Fruit fly (Drosophila melanogaster) whole organism, embryonic: ENCODE measurements around the gene g.

Source experiments
- Adf1 ChIP-seq: fragments of 200-800 bp; sonication (Bioruptor generic); IDR thresholded peaks from 2 replicates; pipeline ENCODE4 v1.3.6; 2022; ENCODE audit warnings: missing biosample characterization, missing genetic modification characterization
- Antp ChIP-seq: fragments of 200-800 bp; sonication (Bioruptor generic); optimal IDR thresholded peaks from 3 replicates; lab custom pipeline; 2016; ENCODE audit warnings: missing biosample characterization, missing genetic modification characterization
- Atf-2 ChIP-seq: fragments of 200-800 bp; sonication (Bioruptor generic); optimal IDR thresholded peaks from 2 replicates; lab custom pipeline; 2016; ENCODE audit warnings: missing biosample characterization, missing genetic modification characterization
- CG10209 ChIP-seq: fragments of 200-800 bp; sonication (Bioruptor generic); optimal IDR thresholded peaks from 3 replicates; lab custom pipeline; 2017; ENCODE audit warnings: missing biosample characterization, mild to moderate bottlenecking, missing genetic modification characterization, missing genetic modification reagents
- CG10366 ChIP-seq: fragments of 200-800 bp; sonication (Bioruptor generic); IDR thresholded peaks from 2 replicates; pipeline ENCODE4 v1.3.6; 2022; ENCODE audit warnings: missing biosample characterization, missing genetic modification characterization
- CG10543 ChIP-seq: fragments of 200-800 bp; sonication (Bioruptor generic); optimal IDR thresholded peaks from 3 replicates; lab custom pipeline; 2017; ENCODE audit warnings: missing biosample characterization, mild to moderate bottlenecking, missing genetic modification characterization, moderate library complexity
- CG12659 ChIP-seq: fragments of 200-800 bp; sonication (Bioruptor generic); optimal IDR thresholded peaks from 3 replicates; lab custom pipeline; 2017; ENCODE audit warnings: mild to moderate bottlenecking, missing biosample characterization, missing genetic modification reagents, missing genetic modification characterization
- CG12769 ChIP-seq: fragments of 200-800 bp; sonication (Bioruptor generic); optimal IDR thresholded peaks from 2 replicates; lab custom pipeline; 2019; ENCODE audit warnings: missing biosample characterization, mild to moderate bottlenecking, missing genetic modification characterization, moderate library complexity
- CG16815 ChIP-seq: fragments of 200-800 bp; sonication (Bioruptor generic); optimal IDR thresholded peaks from 3 replicates; lab custom pipeline; 2017; ENCODE audit warnings: missing biosample characterization, mild to moderate bottlenecking, missing genetic modification characterization
- CG16863 ChIP-seq: fragments of 200-800 bp; sonication (Bioruptor generic); optimal IDR thresholded peaks from 3 replicates; lab custom pipeline; 2016; ENCODE audit warnings: missing biosample characterization, missing genetic modification characterization
- CG17802 ChIP-seq: fragments of 200-800 bp; sonication (Bioruptor generic); optimal IDR thresholded peaks from 2 replicates; lab custom pipeline; 2018; ENCODE audit warnings: missing biosample characterization, mild to moderate bottlenecking, missing genetic modification characterization, moderate library complexity
- CG18599 ChIP-seq: fragments of 200-800 bp; sonication (Bioruptor generic); optimal IDR thresholded peaks from 3 replicates; lab custom pipeline; 2017; ENCODE audit warnings: missing biosample characterization, missing genetic modification characterization, mild to moderate bottlenecking, moderate library complexity, missing genetic modification reagents
- CG32532 ChIP-seq: fragments of 200-800 bp; sonication (Bioruptor generic); IDR thresholded peaks from 2 replicates; pipeline ENCODE4 v1.3.6; 2022; ENCODE audit warnings: missing biosample characterization, missing genetic modification characterization
- CG32772 ChIP-seq: fragments of 200-800 bp; sonication (Bioruptor generic); IDR thresholded peaks from 2 replicates; pipeline ENCODE4 v1.3.6; 2022; ENCODE audit warnings: missing biosample characterization, missing genetic modification characterization
- CG33557 ChIP-seq: fragments of 200-800 bp; sonication (Bioruptor generic); optimal IDR thresholded peaks from 2 replicates; lab custom pipeline; 2019; ENCODE audit warnings: missing biosample characterization, mild to moderate bottlenecking, missing genetic modification characterization, moderate library complexity
- CG7839 ChIP-seq: fragments of 200-800 bp; sonication (Bioruptor generic); optimal IDR thresholded peaks from 3 replicates; lab custom pipeline; 2018; ENCODE audit warnings: missing biosample characterization, mild to moderate bottlenecking, missing genetic modification characterization, moderate library complexity
- CTCF ChIP-seq: fragments of 200-800 bp; sonication (Bioruptor generic); optimal IDR thresholded peaks from 2 replicates; lab custom pipeline; 2017; ENCODE audit warnings: missing biosample characterization, mild to moderate bottlenecking, missing genetic modification characterization, moderate library complexity
- Fer1 ChIP-seq: fragments of 200-800 bp; sonication (Bioruptor generic); optimal IDR thresholded peaks from 2 replicates; lab custom pipeline; 2017; ENCODE audit warnings: missing biosample characterization, mild to moderate bottlenecking, missing genetic modification characterization
- HLHmδ ChIP-seq: fragments of 200-800 bp; sonication (Bioruptor generic); optimal IDR thresholded peaks from 2 replicates; lab custom pipeline; 2018; ENCODE audit warnings: missing biosample characterization, mild to moderate bottlenecking, missing genetic modification characterization, moderate library complexity
- Hr51 ChIP-seq, 2 experiments: fragments of 200-800 bp; sonication (Bioruptor generic); optimal IDR thresholded peaks; 2 replicates in 1 of 2; 3 replicates in 1 of 2; lab custom pipeline; 2016 to 2018; ENCODE audit warnings: missing biosample characterization in 2 of 2, missing genetic modification characterization in 2 of 2, mild to moderate bottlenecking in 1 of 2, moderate library complexity in 1 of 2
- NC2β ChIP-seq: fragments of 200-800 bp; sonication (Bioruptor generic); optimal IDR thresholded peaks from 2 replicates; lab custom pipeline; 2016; ENCODE audit warnings: missing biosample characterization, missing genetic modification characterization
- Ptx1 ChIP-seq: fragments of 200-800 bp; sonication (Bioruptor generic); IDR thresholded peaks from 2 replicates; pipeline ENCODE4 v1.3.6; 2022; ENCODE audit warnings: missing biosample characterization, missing genetic modification characterization
- Tbp ChIP-seq: fragments of >200 bp; optimal IDR thresholded peaks from 2 replicates; lab custom pipeline; 2018; ENCODE audit warnings: missing biosample characterization, missing genetic modification characterization
- Trl ChIP-seq, 3 experiments: fragments of >200 bp in 2 of 3; fragments of 200-800 bp in 1 of 3; sonication (Bioruptor generic) in 1 of 3; optimal IDR thresholded peaks; 2 replicates in 1 of 3; 3 replicates in 2 of 3; lab custom pipeline; 2016 to 2017; ENCODE audit warnings: missing biosample characterization in 1 of 3, missing genetic modification characterization in 1 of 3
- Usf ChIP-seq: fragments of 200-800 bp; sonication (Bioruptor generic); optimal IDR thresholded peaks from 2 replicates; lab custom pipeline; 2017; ENCODE audit warnings: missing genotype, missing biosample characterization, missing genetic modification characterization
- Vsx1 ChIP-seq: fragments of 200-800 bp; sonication (Bioruptor generic); optimal IDR thresholded peaks from 2 replicates; lab custom pipeline; 2017; ENCODE audit warnings: missing biosample characterization, mild to moderate bottlenecking, missing genetic modification characterization, missing genetic modification reagents
- aop ChIP-seq: fragments of 200-800 bp; sonication (Bioruptor generic); IDR thresholded peaks from 2 replicates; pipeline ENCODE4 v1.3.6; 2022; ENCODE audit warnings: missing biosample characterization, missing genetic modification characterization
- bab2 ChIP-seq: fragments of 200-800 bp; sonication (Bioruptor generic); optimal IDR thresholded peaks from 2 replicates; lab custom pipeline; 2016; ENCODE audit warnings: missing biosample characterization, missing genetic modification characterization
- cad ChIP-seq: fragments of >200 bp; optimal IDR thresholded peaks from 2 replicates; lab custom pipeline; 2017; ENCODE audit warnings: missing biosample characterization, missing genetic modification characterization
- caup ChIP-seq: fragments of 200-800 bp; sonication (Bioruptor generic); optimal IDR thresholded peaks from 3 replicates; lab custom pipeline; 2017; ENCODE audit warnings: missing biosample characterization, mild to moderate bottlenecking, missing genetic modification characterization, moderate library complexity; ENCODE audit not compliant: severe bottlenecking
- cg ChIP-seq: fragments of 200-800 bp; sonication (Bioruptor generic); optimal IDR thresholded peaks from 3 replicates; lab custom pipeline; 2019; ENCODE audit warnings: missing biosample characterization, mild to moderate bottlenecking, missing genetic modification characterization, moderate library complexity
- ci ChIP-seq: fragments of 200-800 bp; sonication (Bioruptor generic); IDR thresholded peaks from 3 replicates; pipeline ENCODE4 v1.3.6; 2022; ENCODE audit warnings: missing biosample characterization, missing genetic modification characterization
- dan ChIP-seq: fragments of 200-800 bp; sonication (Bioruptor generic); IDR thresholded peaks from 2 replicates; pipeline ENCODE4 v1.3.6; 2022; ENCODE audit warnings: missing biosample characterization, missing genetic modification characterization
- dimm ChIP-seq: fragments of 200-800 bp; sonication (Bioruptor generic); IDR thresholded peaks from 2 replicates; pipeline ENCODE4 v1.3.6; 2022; ENCODE audit warnings: missing biosample characterization, missing genetic modification characterization
- grau ChIP-seq: fragments of 200-800 bp; optimal IDR thresholded peaks from 3 replicates; lab custom pipeline; 2019; ENCODE audit warnings: missing biosample characterization, mild to moderate bottlenecking, missing genetic modification characterization, moderate library complexity
- grn ChIP-seq: fragments of 200-800 bp; sonication (Bioruptor generic); optimal IDR thresholded peaks from 3 replicates; lab custom pipeline; 2017; ENCODE audit warnings: missing biosample characterization, missing genetic modification characterization
- gsb ChIP-seq: fragments of 200-800 bp; sonication (Bioruptor generic); IDR thresholded peaks from 2 replicates; pipeline ENCODE4 v1.3.6; 2022; ENCODE audit warnings: missing biosample characterization, missing genetic modification characterization
- hb ChIP-seq: fragments of 200-800 bp; sonication (Bioruptor generic); IDR thresholded peaks from 3 replicates; pipeline ENCODE4 v1.3.6; 2022; ENCODE audit warnings: missing biosample characterization, missing genetic modification characterization; ENCODE audit not compliant: partially characterized antibody
- nau ChIP-seq: fragments of 200-800 bp; sonication (Bioruptor generic); optimal IDR thresholded peaks from 3 replicates; lab custom pipeline; 2017; ENCODE audit warnings: missing biosample characterization, mild to moderate bottlenecking, missing genetic modification characterization, missing genetic modification reagents
- nerfin-1 ChIP-seq: fragments of 200-800 bp; sonication (Bioruptor generic); optimal IDR thresholded peaks from 3 replicates; lab custom pipeline; 2019; ENCODE audit warnings: missing biosample characterization, mild to moderate bottlenecking, missing genetic modification characterization, moderate library complexity
- onecut ChIP-seq: fragments of 200-800 bp; sonication (Bioruptor generic); IDR thresholded peaks from 2 replicates; pipeline ENCODE4 v1.3.6; 2022; ENCODE audit warnings: missing biosample characterization, missing genetic modification characterization
- pros ChIP-seq: fragments of 200-800 bp; sonication (Bioruptor generic); optimal IDR thresholded peaks from 3 replicates; lab custom pipeline; 2019; ENCODE audit warnings: missing biosample characterization, mild to moderate bottlenecking, missing genetic modification characterization, moderate library complexity
- sc ChIP-seq, 3 experiments: fragments of >200 bp in 2 of 3; fragments of 200-800 bp in 1 of 3; sonication (Bioruptor generic) in 1 of 3; optimal IDR thresholded peaks; 2 replicates in 2 of 3; 3 replicates in 1 of 3; lab custom pipeline; 2017; ENCODE audit warnings: mild to moderate bottlenecking in 1 of 3, missing biosample characterization in 1 of 3, missing genetic modification characterization in 1 of 3, missing genetic modification reagents in 1 of 3
- seq ChIP-seq: fragments of 200-800 bp; sonication (Bioruptor generic); IDR thresholded peaks from 2 replicates; pipeline ENCODE4 v1.3.6; 2022; ENCODE audit warnings: missing biosample characterization, missing genetic modification characterization
- slbo ChIP-seq: fragments of 200-800 bp; sonication (Bioruptor generic); IDR thresholded peaks from 2 replicates; pipeline ENCODE4 v1.3.6; 2022; ENCODE audit warnings: missing biosample characterization, missing genetic modification characterization
- tgo ChIP-seq: fragments of 200-800 bp; sonication (Bioruptor generic); IDR thresholded peaks from 3 replicates; pipeline ENCODE4 v1.3.6; 2022; ENCODE audit warnings: missing biosample characterization, missing genetic modification characterization
- tio ChIP-seq: fragments of 200-800 bp; sonication (Bioruptor generic); optimal IDR thresholded peaks from 2 replicates; lab custom pipeline; 2017; ENCODE audit warnings: missing biosample characterization, missing genetic modification characterization, inconsistent platforms
- wor ChIP-seq: fragments of 200-800 bp; sonication (Bioruptor generic); IDR thresholded peaks from 2 replicates; pipeline ENCODE4 v1.3.6; 2022; ENCODE audit warnings: missing biosample characterization, missing genetic modification characterization
- yki ChIP-seq: fragments of >200 bp; optimal IDR thresholded peaks from 3 replicates; lab custom pipeline; 2018
- zfh1 ChIP-seq: fragments of 200-800 bp; sonication (Bioruptor generic); IDR thresholded peaks from 3 replicates; pipeline ENCODE4 v1.3.6; 2022; ENCODE audit warnings: missing biosample characterization, missing genetic modification characterization

The g gene

DNA sequence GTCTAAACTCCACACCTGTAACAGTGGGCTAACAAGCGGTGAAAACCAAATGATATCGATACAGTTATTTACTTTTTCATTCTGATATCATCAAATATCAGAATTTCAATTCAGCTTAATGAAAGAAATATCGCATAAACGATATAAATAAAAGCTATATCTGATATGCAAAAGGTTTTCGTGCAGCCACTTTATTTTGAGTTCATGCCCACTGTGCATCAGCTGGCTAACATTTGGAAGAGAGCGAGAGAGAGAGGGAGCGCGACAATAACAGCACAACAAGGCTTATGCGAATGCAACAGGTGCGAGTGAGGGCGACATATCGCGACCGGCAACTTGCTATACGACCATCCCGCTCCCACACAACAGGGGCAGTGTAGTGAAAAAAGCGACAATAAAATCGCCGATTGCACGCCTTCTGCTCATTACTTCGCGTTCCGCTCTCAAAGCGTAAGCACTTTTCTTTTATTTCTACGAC lies 3.4 kb upstream of the g start, which contains the start of gene CG11151 (continued):
- TF ChIP-seq CG32532 (peak; percentile 96), Adf1 (GFP tag; lab: Robert Waterston, UW) (peak; percentile 76), Vsx1 (GFP tag; lab: Kevin White, UChicago) (peak; percentile 93), Fer1 (GFP tag; lab: Kevin White, UChicago) (peak; percentile 98), seq (GFP tag; lab: Robert Waterston, UW) (peak; percentile 96), grau (peak; percentile 96), Hr51 (GFP tag; optimal IDR thresholded peaks at IDR 0.05; lab: Kevin White, UChicago) (peak; percentile 97 to 98), Tbp (GFP tag; lab: Kevin White, UChicago) (no peak), wor (GFP tag; lab: Robert Waterston, UW) (peak; percentile 95), CG32772 (GFP tag; lab: Robert Waterston, UW) (peak; percentile 94), grn (GFP tag; lab: Kevin White, UChicago) (peak; percentile 64), CTCF (GFP tag; lab: Kevin White, UChicago) (peak; percentile 70), NC2β (GFP tag; lab: Kevin White, UChicago) (peak; percentile 96), yki (lab: Kevin White, UChicago) (no peak), Atf-2 (GFP tag; lab: Kevin White, UChicago) (peak; percentile 96), Ptx1 (GFP tag; lab: Robert Waterston, UW) (peak; percentile 96), CG12659 (GFP tag; lab: Kevin White, UChicago) (peak; percentile 98), gsb (GFP tag; lab: Robert Waterston, UW) (peak; percentile 85), Usf (GFP tag; lab: Kevin White, UChicago) (peak; percentile 92), cg (GFP tag; lab: Kevin White, UChicago) (no peak), cad (GFP tag; lab: Kevin White, UChicago) (no peak), tio (GFP tag; lab: Kevin White, UChicago) (peak; percentile 95), hb (GFP tag; lab: Robert Waterston, UW) (peak; percentile 76; the same call in 1 of the 3 replicates), slbo (GFP tag; lab: Robert Waterston, UW) (peak; percentile 96), zfh1 (peak; percentile 96), CG16863 (GFP tag; lab: Kevin White, UChicago) (peak; percentile 97), CG12769 (tag; lab: Kevin White, UChicago) (peak; percentile 98), nau (peak; percentile 92), CG33557 (peak; percentile 95), Trl (optimal IDR thresholded peaks at IDR 0.05; lab: Kevin White, UChicago) (peak; percentile 44 to 71), Trl (GFP tag; optimal IDR thresholded peaks at IDR 0.05; lab: Kevin White, UChicago) (peak; percentile 98), sc (optimal IDR thresholded peaks at IDR 0.05; lab: Kevin White, UChicago) (no peak), sc (GFP tag; optimal IDR thresholded peaks at IDR 0.05; lab: Kevin White, UChicago) (peak; percentile 93), CG10543 (GFP tag; lab: Kevin White, UChicago) (peak; percentile 97), ci (GFP tag; lab: Robert Waterston, UW) (peak; percentile 98), nerfin-1 (tag; lab: Kevin White, UChicago) (peak; percentile 94), CG18599 (GFP tag; lab: Kevin White, UChicago) (peak; percentile 98), Antp (GFP tag; lab: Kevin White, UChicago) (peak; percentile 98), dan (GFP tag; lab: Robert Waterston, UW) (peak; percentile 74; the same call in 1 of the 2 replicates), dimm (no peak; the same call in 1 of the 2 replicates), tgo (GFP tag; lab: Robert Waterston, UW) (peak; percentile 96), caup (GFP tag; lab: Kevin White, UChicago) (peak; percentile 95), CG17802 (tag; lab: Kevin White, UChicago) (peak; percentile 84), CG10209 (GFP tag; lab: Kevin White, UChicago) (peak; percentile 97), HLHmδ (GFP tag; lab: Kevin White, UChicago) (peak; percentile 4), aop (GFP tag; lab: Robert Waterston, UW) (peak; percentile 72), bab2 (GFP tag; lab: Kevin White, UChicago) (peak; percentile 97), CG16815 (peak; percentile 96), CG7839 (tag; lab: Kevin White, UChicago) (peak; percentile 98), CG10366 (GFP tag; lab: Robert Waterston, UW) (peak; percentile 95), onecut (GFP tag; lab: Robert Waterston, UW) (peak; percentile 92), pros (GFP tag; lab: Kevin White, UChicago) (peak; percentile 65)
